Worm (Caenorhabditis elegans) whole organism, young adult: Measurements from ENCODE around the gene B0563.7.

Experiments used
- C17E4.6 ChIP-seq: fragments of 200-800 bp; sonication (Bioruptor generic); IDR thresholded peaks from 2 replicates; pipeline ENCODE4 v1.3.6; 2022; ENCODE audit warnings: missing genetic modification reagents, missing genetic modification characterization, missing compliant biosample characterization
- F37B4.10 ChIP-seq: fragments of 200-800 bp; sonication (Bioruptor generic); IDR thresholded peaks from 2 replicates; pipeline ENCODE4 v1.3.6; 2022; ENCODE audit warnings: missing genetic modification characterization, missing compliant biosample characterization
- F52B5.7 ChIP-seq: sonication (generic microtip); optimal IDR thresholded peaks from 2 replicates; lab custom pipeline; 2016; ENCODE audit warnings: mild to moderate bottlenecking, missing genetic modification characterization, missing compliant biosample characterization
- F57A8.1 ChIP-seq: fragments of 200-800 bp; sonication (Bioruptor generic); optimal IDR thresholded peaks from 2 replicates; lab custom pipeline; 2018; ENCODE audit warnings: mild to moderate bottlenecking, missing genetic modification characterization, moderate library complexity, missing compliant biosample characterization
- K11D2.4 ChIP-seq: fragments of 200-800 bp; sonication (Bioruptor generic); IDR thresholded peaks from 2 replicates; pipeline ENCODE4 v1.3.6; 2022; ENCODE audit warnings: missing genetic modification reagents, missing genetic modification characterization, missing compliant biosample characterization
- K12H6.12 ChIP-seq: fragments of 200-800 bp; sonication (Bioruptor generic); optimal IDR thresholded peaks from 2 replicates; lab custom pipeline; 2018; ENCODE audit warnings: mild to moderate bottlenecking, missing genetic modification characterization, missing compliant biosample characterization
- T26A5.8 ChIP-seq: sonication (generic microtip); optimal IDR thresholded peaks from 2 replicates; lab custom pipeline; 2016; ENCODE audit warnings: missing genetic modification characterization, missing compliant biosample characterization
- Y53F4B.3 ChIP-seq: fragments of 200-800 bp; sonication (Bioruptor generic); IDR thresholded peaks from 2 replicates; pipeline ENCODE4 v1.3.6; 2022; ENCODE audit warnings: missing genetic modification reagents, missing genetic modification characterization, missing compliant biosample characterization
- Y53G8AR.9 ChIP-seq: fragments of 200-800 bp; sonication (Bioruptor generic); conservative IDR thresholded peaks from 2 replicates; pipeline ENCODE4 v1.3.6; 2022; ENCODE audit warnings: missing genetic modification reagents, missing genetic modification characterization, missing compliant biosample characterization
- Y67H2A.10 ChIP-seq: fragments of 200-800 bp; sonication (Bioruptor generic); conservative IDR thresholded peaks from 2 replicates; pipeline ENCODE4 v1.3.6; 2022; ENCODE audit warnings: missing genetic modification reagents, missing genetic modification characterization, missing compliant biosample characterization
- attf-5 ChIP-seq: fragments of 200-800 bp; sonication (Bioruptor generic); optimal IDR thresholded peaks from 2 replicates; lab custom pipeline; 2018; ENCODE audit warnings: mild to moderate bottlenecking, missing genetic modification characterization, missing compliant biosample characterization
- attf-6 ChIP-seq: fragments of 200-800 bp; sonication (Bioruptor generic); IDR thresholded peaks from 2 replicates; pipeline ENCODE4 v1.3.6; 2022; ENCODE audit warnings: missing genetic modification reagents, missing genetic modification characterization, missing compliant biosample characterization
- cebp-1 ChIP-seq, 2 experiments: fragments of 200-800 bp in 1 of 2; sonication (Bioruptor generic) in 1 of 2; sonication (generic microtip) in 1 of 2; IDR thresholded peaks in 1 of 2; optimal IDR thresholded peaks in 1 of 2; 2 replicates each; pipeline versions ENCODE4 v1.3.6 to Lab custom; 2017 to 2022; ENCODE audit warnings: missing compliant biosample characterization in 2 of 2, missing genetic modification characterization in 2 of 2, mild to moderate bottlenecking in 1 of 2, missing genetic modification reagents in 1 of 2, moderate library complexity in 1 of 2
- cebp-2 ChIP-seq: fragments of 200-800 bp; sonication (Bioruptor generic); IDR thresholded peaks from 2 replicates; pipeline ENCODE4 v1.3.6; 2022; ENCODE audit warnings: missing genetic modification characterization, missing compliant biosample characterization
- ceh-100 ChIP-seq: fragments of 200-800 bp; sonication (Bioruptor generic); IDR thresholded peaks from 2 replicates; pipeline ENCODE4 v1.3.6; 2022; ENCODE audit warnings: missing genetic modification reagents, missing genetic modification characterization, missing compliant biosample characterization
- ceh-58 ChIP-seq: fragments of 200-800 bp; sonication (Bioruptor generic); IDR thresholded peaks from 2 replicates; pipeline ENCODE4 v1.3.6; 2022; ENCODE audit warnings: missing genetic modification characterization, missing compliant biosample characterization
- die-1 ChIP-seq: sonication (generic microtip); optimal IDR thresholded peaks from 2 replicates; lab custom pipeline; 2016; ENCODE audit warnings: missing genotype, mild to moderate bottlenecking, missing genetic modification characterization, missing compliant biosample characterization
- hlh-12 ChIP-seq: sonication (generic microtip); optimal IDR thresholded peaks from 2 replicates; lab custom pipeline; 2016; ENCODE audit warnings: missing genetic modification characterization, missing compliant biosample characterization
- hmg-1.2 ChIP-seq: fragments of 200-800 bp; sonication (Bioruptor generic); IDR thresholded peaks from 2 replicates; pipeline ENCODE4 v1.3.6; 2022; ENCODE audit warnings: missing genetic modification reagents, missing genetic modification characterization, missing compliant biosample characterization
- hsf-1 ChIP-seq: fragments of 200-800 bp; sonication (Bioruptor generic); IDR thresholded peaks from 2 replicates; pipeline ENCODE4 v1.3.6; 2022; ENCODE audit warnings: missing genetic modification reagents, missing genetic modification characterization, missing compliant biosample characterization
- let-607 ChIP-seq, 2 experiments: fragments of 200-800 bp in 1 of 2; sonication (Bioruptor generic) in 1 of 2; sonication (generic microtip) in 1 of 2; optimal IDR thresholded peaks; 2 replicates each; lab custom pipeline; 2016 to 2018; ENCODE audit warnings: mild to moderate bottlenecking in 2 of 2, missing compliant biosample characterization in 2 of 2, missing genetic modification characterization in 2 of 2, moderate library complexity in 2 of 2, missing genotype in 1 of 2
- lin-40 ChIP-seq: sonication (generic microtip); optimal IDR thresholded peaks from 2 replicates; lab custom pipeline; 2016; ENCODE audit warnings: missing genetic modification characterization, mild to moderate bottlenecking, missing compliant biosample characterization, missing genotype, missing genetic modification reagents
- lsl-1 ChIP-seq: fragments of 200-800 bp; sonication (Bioruptor generic); optimal IDR thresholded peaks from 2 replicates; lab custom pipeline; 2018; ENCODE audit warnings: mild to moderate bottlenecking, missing genetic modification characterization, moderate library complexity, missing compliant biosample characterization
- madf-10 ChIP-seq: sonication (generic microtip); optimal IDR thresholded peaks from 2 replicates; lab custom pipeline; 2016; ENCODE audit warnings: mild to moderate bottlenecking, missing genetic modification characterization, missing compliant biosample characterization
- madf-3 ChIP-seq: fragments of 200-800 bp; sonication (Bioruptor generic); IDR thresholded peaks from 2 replicates; pipeline ENCODE4 v1.3.6; 2022; ENCODE audit warnings: missing genetic modification reagents, missing genetic modification characterization, missing compliant biosample characterization
- mcd-1 ChIP-seq: fragments of 200-800 bp; sonication (Bioruptor generic); IDR thresholded peaks from 2 replicates; pipeline ENCODE4 v1.3.6; 2022; ENCODE audit warnings: missing genetic modification reagents, missing genetic modification characterization, missing compliant biosample characterization
- nfyb-1 ChIP-seq: fragments of 200-800 bp; sonication (Bioruptor generic); IDR thresholded peaks from 2 replicates; pipeline ENCODE4 v1.3.6; 2022; ENCODE audit warnings: missing genetic modification reagents, missing genetic modification characterization, missing compliant biosample characterization
- nhr-27 ChIP-seq: fragments of 200-800 bp; sonication (Bioruptor generic); optimal IDR thresholded peaks from 2 replicates; lab custom pipeline; 2018; ENCODE audit warnings: mild to moderate bottlenecking, missing genetic modification characterization, moderate library complexity, missing compliant biosample characterization
- nhr-80 ChIP-seq: sonication (generic microtip); optimal IDR thresholded peaks from 2 replicates; lab custom pipeline; 2016; ENCODE audit warnings: missing genetic modification characterization, missing compliant biosample characterization
- pbrm-1 ChIP-seq: fragments of 200-800 bp; sonication (Bioruptor generic); IDR thresholded peaks from 2 replicates; pipeline ENCODE4 v1.3.6; 2022; ENCODE audit warnings: missing genetic modification reagents, missing genetic modification characterization, missing compliant biosample characterization
- rec-8 ChIP-seq, 2 experiments: sonication (generic microtip); optimal IDR thresholded peaks; 2 replicates each; lab custom pipeline; 2016; ENCODE audit warnings: mild to moderate bottlenecking in 2 of 2, missing genetic modification characterization in 2 of 2, missing genetic modification reagents in 2 of 2, missing genotype in 2 of 2, missing biosample characterization in 1 of 2, missing compliant biosample characterization in 1 of 2, moderate library complexity in 1 of 2
- rpc-1 ChIP-seq, 2 experiments: fragments of 150-350 bp in 1 of 2; sonication (generic microtip) in 1 of 2; optimal IDR thresholded peaks; 2 replicates each; lab custom pipeline; 2014 to 2018; ENCODE audit warnings: missing biosample characterization in 1 of 2, missing genetic modification characterization in 1 of 2, missing genetic modification reagents in 1 of 2, missing genotype in 1 of 2
- sea-2 ChIP-seq: fragments of 200-800 bp; sonication (Bioruptor generic); IDR thresholded peaks from 2 replicates; pipeline ENCODE4 v1.3.6; 2022; ENCODE audit warnings: missing genetic modification characterization, missing compliant biosample characterization
- snpc-1.1 ChIP-seq: sonication (generic microtip); optimal IDR thresholded peaks from 2 replicates; lab custom pipeline; 2017; ENCODE audit warnings: missing genetic modification characterization, mild to moderate bottlenecking, missing compliant biosample characterization, antibody characterized with exemption, moderate library complexity, missing genotype, missing genetic modification reagents; ENCODE audit not compliant: insufficient read depth
- snpc-3.4 ChIP-seq: sonication (generic microtip); optimal IDR thresholded peaks from 2 replicates; lab custom pipeline; 2017; ENCODE audit warnings: missing genetic modification characterization, mild to moderate bottlenecking, missing compliant biosample characterization, antibody characterized with exemption, moderate library complexity, missing genotype, missing genetic modification reagents
- tlf-1 ChIP-seq: fragments of 200-800 bp; sonication (Bioruptor generic); optimal IDR thresholded peaks from 2 replicates; lab custom pipeline; 2018; ENCODE audit warnings: mild to moderate bottlenecking, missing genetic modification characterization, missing compliant biosample characterization
- unc-62 ChIP-seq: fragments of 150-350 bp; optimal IDR thresholded peaks from 2 replicates; lab custom pipeline; 2014; ENCODE audit warnings: missing biosample characterization, missing genetic modification reagents, missing genetic modification characterization
- zfh-2 ChIP-seq: fragments of 200-800 bp; sonication (Bioruptor generic); conservative IDR thresholded peaks from 2 replicates; pipeline ENCODE4 v1.3.6; 2022; ENCODE audit warnings: missing genetic modification reagents, missing genetic modification characterization, missing compliant biosample characterization

B0563.7 gene

DNA sequence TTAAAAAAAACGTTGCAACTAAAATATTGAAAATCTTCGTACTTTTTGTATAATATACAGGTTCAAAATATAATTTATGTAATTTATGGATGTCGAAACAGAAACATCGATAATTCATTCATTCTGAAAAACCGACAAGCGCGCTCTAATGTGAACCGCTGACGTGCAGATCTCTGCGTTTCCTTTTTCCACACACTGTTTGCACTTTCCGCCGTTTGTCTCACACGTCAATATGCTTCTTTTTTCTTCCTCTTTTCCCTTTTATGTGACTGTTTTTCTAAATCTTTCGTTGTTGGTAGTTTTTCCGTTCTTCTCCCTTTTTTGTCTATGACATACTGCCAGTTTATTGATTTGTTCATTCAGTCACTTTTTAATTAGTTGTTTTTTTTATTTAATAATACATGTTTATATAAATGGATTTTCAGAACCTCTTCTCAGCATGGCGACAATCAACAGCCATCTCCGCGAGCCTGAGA is 3.8 kb downstream of the B0563.7 start, which contains the start of gene tmbi-4:
tmbi-4 (plus strand) TSS at position 426 of the 476 bp plus-strand sequence.
- TF ChIP-seq F37B4.10, result no peak
- no peak for TF ChIP-seq cebp-2 (GFP tag; lab: Robert Waterston, UW)
- TF ChIP-seq rpc-1 (optimal IDR thresholded peaks at IDR 0.05; lab: Kevin White, UChicago), result no peak
- no peak for TF ChIP-seq rpc-1 (tag; optimal IDR thresholded peaks at IDR 0.05; lab: Kevin White, UChicago)
- no peak for TF ChIP-seq cebp-1 (GFP tag; IDR thresholded peaks at IDR 0.05; lab: Robert Waterston, UW)
- TF ChIP-seq cebp-1 (tag; optimal IDR thresholded peaks at IDR 0.05; lab: Kevin White, UChicago), result peak; percentile 52
- TF ChIP-seq T26A5.8 (tag; lab: Kevin White, UChicago), result no peak
- TF ChIP-seq attf-5 (GFP tag; lab: Kevin White, UChicago), result peak; percentile 33
- no peak for TF ChIP-seq lsl-1 (GFP tag; lab: Kevin White, UChicago)
- TF ChIP-seq ceh-100 (GFP tag; lab: Robert Waterston, UW), result no peak
- peak; percentile 8 for TF ChIP-seq K12H6.12 (tag; lab: Kevin White, UChicago)
- no peak for TF ChIP-seq die-1 (tag; lab: Kevin White, UChicago)
- TF ChIP-seq snpc-1.1 (tag; lab: Kevin White, UChicago), result no peak
- TF ChIP-seq madf-3 (GFP tag; lab: Robert Waterston, UW), result no peak
- TF ChIP-seq F57A8.1 (GFP tag; lab: Kevin White, UChicago), result no peak
- TF ChIP-seq sea-2 (GFP tag; lab: Robert Waterston, UW), result no peak
- peak in 1 of 2 experiments; percentile 57 for TF ChIP-seq let-607 (tag; optimal IDR thresholded peaks at IDR 0.05; lab: Kevin White, UChicago)
- TF ChIP-seq rec-8 (tag; optimal IDR thresholded peaks at IDR 0.05; lab: Kevin White, UChicago), result no peak
- peak; percentile 53 for TF ChIP-seq lin-40
- TF ChIP-seq unc-62, result peak; percentile 15
- TF ChIP-seq Y53G8AR.9, result no peak
- no peak for TF ChIP-seq pbrm-1
- TF ChIP-seq mcd-1 (GFP tag; lab: Robert Waterston, UW), result peak; percentile 69
- TF ChIP-seq C17E4.6, result no peak
- 0 out of 2 replicates have a peak, but pooled peaks have one; percentile 31 for TF ChIP-seq K11D2.4 (GFP tag; lab: Robert Waterston, UW)
- TF ChIP-seq nfyb-1 (GFP tag; lab: Robert Waterston, UW), result no peak
- no peak for TF ChIP-seq ceh-58
- no peak for TF ChIP-seq hlh-12 (tag; lab: Kevin White, UChicago)
- no peak for TF ChIP-seq tlf-1 (GFP tag; lab: Kevin White, UChicago)
- TF ChIP-seq madf-10 (tag; lab: Kevin White, UChicago), result no peak
- TF ChIP-seq hmg-1.2 (GFP tag; lab: Robert Waterston, UW), result peak; percentile 83
- TF ChIP-seq nhr-27 (tag; lab: Kevin White, UChicago), result no peak
- TF ChIP-seq hsf-1 (GFP tag; lab: Robert Waterston, UW), result no peak
- TF ChIP-seq Y53F4B.3, result no peak
- no peak for TF ChIP-seq snpc-3.4 (tag; lab: Kevin White, UChicago)
- no peak for TF ChIP-seq Y67H2A.10 (GFP tag; lab: Robert Waterston, UW)
- TF ChIP-seq F52B5.7, result no peak
- TF ChIP-seq nhr-80 (tag; lab: Kevin White, UChicago), result peak; percentile 56
- no peak for TF ChIP-seq attf-6 (GFP tag; lab: Robert Waterston, UW)
- TF ChIP-seq zfh-2, result no peak
- TF ChIP-seq, all 124 proteins: peak for 10
